Fruit fly (Drosophila melanogaster): ENCODE results near the gene CG11927.

The CG11927 gene

DNA sequence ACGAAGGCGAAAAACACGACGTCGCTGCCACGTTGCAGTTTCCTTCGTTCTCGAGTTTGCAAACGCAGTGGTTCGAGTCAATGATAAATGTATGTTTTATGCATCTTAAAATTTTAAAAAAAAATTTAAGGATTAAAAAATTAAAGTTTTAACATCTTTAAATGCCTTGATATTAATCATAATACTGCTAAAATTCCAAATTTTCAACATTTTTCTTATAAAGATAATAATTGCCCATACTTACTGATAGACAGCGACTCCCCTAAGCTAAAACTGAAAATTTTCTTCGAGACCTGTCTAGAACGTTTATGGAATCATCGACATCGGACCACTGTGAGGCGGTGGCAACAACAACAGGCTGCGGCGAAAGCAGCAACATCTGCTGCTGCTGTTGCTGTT lies 26.2 kb upstream of the CG11927 start (continued):
- TF ChIP-seq tio (GFP tag; optimal IDR thresholded peaks at IDR 0.05) (peak; percentile 37), CG30020 (tag; optimal IDR thresholded peaks at IDR 0.05) (peak; percentile 30), esg (GFP tag; conservative IDR thresholded peaks at IDR 0.05) (peak; percentile 78), CG18619 (GFP tag; optimal IDR thresholded peaks at IDR 0.05) (peak; percentile 61), Sox100B (GFP tag; optimal IDR thresholded peaks at IDR 0.05) (peak; percentile 76), CG4404 (GFP tag; IDR thresholded peaks at IDR 0.05) (peak; percentile 56), CG15514 (GFP tag; optimal IDR thresholded peaks at IDR 0.05) (peak; percentile 59), ttk (GFP tag; IDR thresholded peaks at IDR 0.05) (peak; percentile 30; the same call in 1 of the 2 replicates), pan (optimal IDR thresholded peaks at IDR 0.05) (no peak), pan (GFP tag; optimal IDR thresholded peaks at IDR 0.05 in 1 of 2, IDR thresholded peaks at IDR 0.05 in 1 of 2) (peak in 1 of 2 experiments; percentile 66), ara (GFP tag; IDR thresholded peaks at IDR 0.05) (peak; percentile 57; the same call in 1 of the 2 replicates), wor (GFP tag; IDR thresholded peaks at IDR 0.05) (peak; percentile 40), CG4820 (GFP tag; optimal IDR thresholded peaks at IDR 0.05) (peak; percentile 52), CG30403 (GFP tag; optimal IDR thresholded peaks at IDR 0.05) (peak; percentile 60), CG9437 (GFP tag; optimal IDR thresholded peaks at IDR 0.05) (peak; percentile 34), gcm2 (GFP tag; optimal IDR thresholded peaks at IDR 0.05) (peak; percentile 13), CG1603 (tag; optimal IDR thresholded peaks at IDR 0.05) (no peak), CG6854 (GFP tag; optimal IDR thresholded peaks at IDR 0.05) (peak; percentile 73), Dip3 (GFP tag; optimal IDR thresholded peaks at IDR 0.05) (peak; percentile 4), CG16779 (GFP tag; IDR thresholded peaks at IDR 0.05) (no peak), dati (GFP tag; IDR thresholded peaks at IDR 0.05) (no peak), CG5180 (GFP tag; optimal IDR thresholded peaks at IDR 0.05) (peak; percentile 44), Fer1 (GFP tag; optimal IDR thresholded peaks at IDR 0.05) (peak; percentile 93), CG11696 (GFP tag; IDR thresholded peaks at IDR 0.05) (0 out of 2 replicates have a peak, but pooled peaks have one; percentile 34), CG33557 (GFP tag; optimal IDR thresholded peaks at IDR 0.05) (no peak), CG2712 (tag; optimal IDR thresholded peaks at IDR 0.05) (peak; percentile 71), odd (GFP tag; optimal IDR thresholded peaks at IDR 0.05) (peak; percentile 67), cad (GFP tag; optimal IDR thresholded peaks at IDR 0.05) (no peak), Aef1 (GFP tag; IDR thresholded peaks at IDR 0.05) (peak; percentile 69), lola (GFP tag; optimal IDR thresholded peaks at IDR 0.05) (peak in 1 of 3 experiments; percentile 57), p53 (GFP tag; optimal IDR thresholded peaks at IDR 0.05) (no peak), Abd-B (GFP tag; optimal IDR thresholded peaks at IDR 0.05) (peak; percentile 51), CG12299 (tag; optimal IDR thresholded peaks at IDR 0.05) (peak; percentile 69), shn (GFP tag; optimal IDR thresholded peaks at IDR 0.05) (no peak), slbo (GFP tag; IDR thresholded peaks at IDR 0.05) (peak; percentile 70), CG12744 (GFP tag; optimal IDR thresholded peaks at IDR 0.05) (no peak), kah (GFP tag; optimal IDR thresholded peaks at IDR 0.05) (peak; percentile 36), fd96Cb (tag; optimal IDR thresholded peaks at IDR 0.05) (peak; percentile 71), schlank (tag; optimal IDR thresholded peaks at IDR 0.05) (peak; percentile 27), CG18262 (tag; optimal IDR thresholded peaks at IDR 0.05) (peak; percentile 83), pfk (GFP tag; optimal IDR thresholded peaks at IDR 0.05) (no peak), D19A (tag; optimal IDR thresholded peaks at IDR 0.05) (peak; percentile 68), HLH3B (GFP tag; IDR thresholded peaks at IDR 0.05) (peak; percentile 31; the same call in 1 of the 2 replicates), emc (GFP tag; optimal IDR thresholded peaks at IDR 0.05) (peak; percentile 8), CoRest (tag; optimal IDR thresholded peaks at IDR 0.05) (peak; percentile 78), CG6813 (GFP tag; optimal IDR thresholded peaks at IDR 0.05) (peak; percentile 50), dpn (GFP tag; optimal IDR thresholded peaks at IDR 0.05) (peak; percentile 20 to 73), eve (GFP tag; optimal IDR thresholded peaks at IDR 0.05) (no peak), tin (GFP tag; optimal IDR thresholded peaks at IDR 0.05) (peak; percentile 61), CG7839 (tag; optimal IDR thresholded peaks at IDR 0.05) (peak; percentile 84), CG10366 (GFP tag; IDR thresholded peaks at IDR 0.05) (peak; percentile 39)
